Fruit fly (Drosophila melanogaster) whole organism, embryonic: ENCODE data around the gene vvl.
A peak's percentile ranks its signal among the peaks of the same experiment; 100 is the strongest.

Experiments
- Abd-B ChIP-seq: fragments of 200-800 bp; sonication (Bioruptor generic); optimal IDR thresholded peaks from 2 replicates; lab custom pipeline; 2018; ENCODE audit warnings: missing biosample characterization, mild to moderate bottlenecking, missing genetic modification characterization, moderate library complexity
- Awh ChIP-seq: fragments of 200-800 bp; sonication (Bioruptor generic); IDR thresholded peaks from 2 replicates; pipeline ENCODE4, ENCODE4 v1.3.6; 2022; ENCODE audit warnings: missing biosample characterization, missing genetic modification characterization
- CG10431 ChIP-seq: fragments of 200-800 bp; sonication (Bioruptor generic); optimal IDR thresholded peaks from 3 replicates; lab custom pipeline; 2018; ENCODE audit warnings: missing biosample characterization, mild to moderate bottlenecking, missing genetic modification characterization
- CG10462 ChIP-seq: fragments of 200-800 bp; sonication (Bioruptor generic); optimal IDR thresholded peaks from 2 replicates; lab custom pipeline; 2016; ENCODE audit warnings: missing biosample characterization, missing genetic modification characterization
- CG12299 ChIP-seq: fragments of 200-800 bp; sonication (Bioruptor generic); optimal IDR thresholded peaks from 2 replicates; lab custom pipeline; 2018; ENCODE audit warnings: missing biosample characterization, mild to moderate bottlenecking, missing genetic modification characterization
- CG14860 ChIP-seq: fragments of 200-800 bp; sonication (Bioruptor generic); IDR thresholded peaks from 3 replicates; pipeline ENCODE4 v1.3.6; 2022; ENCODE audit warnings: missing biosample characterization, missing genetic modification characterization; ENCODE audit not compliant: partially characterized antibody
- CG15269 ChIP-seq: fragments of 200-800 bp; sonication (Bioruptor generic); optimal IDR thresholded peaks from 2 replicates; lab custom pipeline; 2018; ENCODE audit warnings: missing biosample characterization, mild to moderate bottlenecking, missing genetic modification characterization, moderate library complexity
- CG2199 ChIP-seq: fragments of 200-800 bp; sonication (Bioruptor generic); IDR thresholded peaks from 3 replicates; pipeline ENCODE4 v1.3.6; 2022; ENCODE audit warnings: missing biosample characterization, missing genetic modification characterization
- CG4707 ChIP-seq: fragments of 200-800 bp; sonication (Bioruptor generic); optimal IDR thresholded peaks from 2 replicates; lab custom pipeline; 2018; ENCODE audit warnings: missing biosample characterization, mild to moderate bottlenecking, missing genetic modification characterization, moderate library complexity
- CG5953 ChIP-seq: fragments of 200-800 bp; sonication (Bioruptor generic); IDR thresholded peaks from 2 replicates; pipeline ENCODE4 v1.3.6; 2022; ENCODE audit warnings: missing biosample characterization, missing genetic modification characterization
- CG9817 ChIP-seq: fragments of 200-800 bp; sonication (Bioruptor generic); optimal IDR thresholded peaks from 2 replicates; lab custom pipeline; 2018; ENCODE audit warnings: missing biosample characterization, mild to moderate bottlenecking, missing genetic modification characterization, moderate library complexity
- CoRest ChIP-seq: fragments of 200-800 bp; sonication (Bioruptor generic); optimal IDR thresholded peaks from 3 replicates; lab custom pipeline; 2018; ENCODE audit warnings: missing biosample characterization, mild to moderate bottlenecking, missing genetic modification characterization, moderate library complexity
- Dll ChIP-seq: fragments of 200-800 bp; sonication (Bioruptor generic); IDR thresholded peaks from 4 replicates; pipeline ENCODE4 v1.3.6; 2022; ENCODE audit warnings: missing biosample characterization, missing genetic modification characterization; ENCODE audit not compliant: partially characterized antibody
- Dref ChIP-seq: fragments of 200-800 bp; sonication (Bioruptor generic); IDR thresholded peaks from 2 replicates; pipeline ENCODE4 v1.3.6; 2022; ENCODE audit warnings: missing biosample characterization, missing genetic modification characterization
- E2f2 ChIP-seq: fragments of 200-800 bp; sonication (Bioruptor generic); IDR thresholded peaks from 2 replicates; pipeline ENCODE4 v1.3.6; 2022; ENCODE audit warnings: missing biosample characterization, missing genetic modification characterization
- Fer3 ChIP-seq: fragments of 200-800 bp; sonication (Bioruptor generic); optimal IDR thresholded peaks from 2 replicates; lab custom pipeline; 2018; ENCODE audit warnings: missing biosample characterization, mild to moderate bottlenecking, missing genetic modification characterization, moderate library complexity
- HLH54F ChIP-seq: fragments of 200-800 bp; sonication (Bioruptor generic); optimal IDR thresholded peaks from 3 replicates; lab custom pipeline; 2016; ENCODE audit warnings: missing biosample characterization, missing genetic modification characterization
- Lhr ChIP-seq: fragments of 200-800 bp; sonication (Bioruptor generic); optimal IDR thresholded peaks from 3 replicates; lab custom pipeline; 2017; ENCODE audit warnings: mild to moderate bottlenecking, missing biosample characterization, missing genetic modification reagents, missing genetic modification characterization
- NK7.1 ChIP-seq: fragments of 200-800 bp; sonication (Bioruptor generic); optimal IDR thresholded peaks from 3 replicates; lab custom pipeline; 2016; ENCODE audit warnings: missing biosample characterization, missing genetic modification characterization
- NfI ChIP-seq: fragments of 200-800 bp; sonication (Bioruptor generic); optimal IDR thresholded peaks from 3 replicates; lab custom pipeline; 2018; ENCODE audit warnings: missing biosample characterization, mild to moderate bottlenecking, missing genetic modification characterization, moderate library complexity
- Scr ChIP-seq: fragments of 200-800 bp; sonication (Bioruptor generic); IDR thresholded peaks from 2 replicates; pipeline ENCODE4 v1.3.6; 2022; ENCODE audit warnings: missing biosample characterization, missing genetic modification characterization; ENCODE audit not compliant: partially characterized antibody
- Sin3A ChIP-seq: fragments of >200 bp; optimal IDR thresholded peaks from 2 replicates; lab custom pipeline; 2018
- abd-A ChIP-seq: fragments of 200-800 bp; sonication (Bioruptor generic); optimal IDR thresholded peaks from 3 replicates; lab custom pipeline; 2019; ENCODE audit warnings: missing biosample characterization, mild to moderate bottlenecking, missing genetic modification characterization, moderate library complexity
- aop ChIP-seq: fragments of 200-800 bp; sonication (Bioruptor generic); IDR thresholded peaks from 2 replicates; pipeline ENCODE4 v1.3.6; 2022; ENCODE audit warnings: missing biosample characterization, missing genetic modification characterization
- cg ChIP-seq: fragments of 200-800 bp; sonication (Bioruptor generic); optimal IDR thresholded peaks from 3 replicates; lab custom pipeline; 2019; ENCODE audit warnings: missing biosample characterization, mild to moderate bottlenecking, missing genetic modification characterization, moderate library complexity
- chinmo ChIP-seq: fragments of 200-800 bp; sonication (Bioruptor generic); IDR thresholded peaks from 4 replicates; pipeline ENCODE4 v1.3.6; 2022; ENCODE audit warnings: missing biosample characterization, missing genetic modification characterization; ENCODE audit not compliant: partially characterized antibody
- dan ChIP-seq: fragments of 200-800 bp; sonication (Bioruptor generic); IDR thresholded peaks from 2 replicates; pipeline ENCODE4 v1.3.6; 2022; ENCODE audit warnings: missing biosample characterization, missing genetic modification characterization
- danr ChIP-seq: fragments of 200-800 bp; sonication (Bioruptor generic); IDR thresholded peaks from 2 replicates; pipeline ENCODE4 v1.3.6; 2022; ENCODE audit warnings: missing biosample characterization, missing genetic modification characterization
- emc ChIP-seq: fragments of 200-800 bp; sonication (Bioruptor generic); optimal IDR thresholded peaks from 2 replicates; lab custom pipeline; 2016; ENCODE audit warnings: missing biosample characterization, missing genetic modification characterization
- grau ChIP-seq: fragments of 200-800 bp; optimal IDR thresholded peaks from 3 replicates; lab custom pipeline; 2019; ENCODE audit warnings: missing biosample characterization, mild to moderate bottlenecking, missing genetic modification characterization, moderate library complexity
- grn ChIP-seq: fragments of 200-800 bp; sonication (Bioruptor generic); optimal IDR thresholded peaks from 3 replicates; lab custom pipeline; 2017; ENCODE audit warnings: missing biosample characterization, missing genetic modification characterization
- hbn ChIP-seq: fragments of 200-800 bp; sonication (Bioruptor generic); IDR thresholded peaks from 2 replicates; pipeline ENCODE4 v1.3.6; 2022; ENCODE audit warnings: missing biosample characterization, missing genetic modification characterization; ENCODE audit not compliant: partially characterized antibody
- jigr1 ChIP-seq: fragments of 200-800 bp; sonication (Bioruptor generic); IDR thresholded peaks from 3 replicates; pipeline ENCODE4 v1.3.6; 2022; ENCODE audit warnings: missing biosample characterization, missing genetic modification characterization
- kni ChIP-seq: fragments of 200-800 bp; sonication (Bioruptor generic); optimal IDR thresholded peaks from 3 replicates; lab custom pipeline; 2017; ENCODE audit warnings: mild to moderate bottlenecking, missing biosample characterization, missing genetic modification reagents, missing genetic modification characterization
- maf-S ChIP-seq: fragments of 200-800 bp; sonication (Bioruptor generic); optimal IDR thresholded peaks from 2 replicates; lab custom pipeline; 2016; ENCODE audit warnings: missing biosample characterization, missing genetic modification characterization
- oc ChIP-seq: fragments of 200-800 bp; sonication (Bioruptor generic); optimal IDR thresholded peaks from 2 replicates; lab custom pipeline; 2018; ENCODE audit warnings: missing biosample characterization, mild to moderate bottlenecking, missing genetic modification characterization, moderate library complexity
- onecut ChIP-seq: fragments of 200-800 bp; sonication (Bioruptor generic); IDR thresholded peaks from 2 replicates; pipeline ENCODE4 v1.3.6; 2022; ENCODE audit warnings: missing biosample characterization, missing genetic modification characterization
- row ChIP-seq: fragments of 200-800 bp; sonication (Bioruptor generic); IDR thresholded peaks from 3 replicates; pipeline ENCODE4 v1.3.6; 2022; ENCODE audit warnings: missing biosample characterization, missing genetic modification characterization
- schlank ChIP-seq: fragments of 200-800 bp; sonication (Bioruptor generic); optimal IDR thresholded peaks from 2 replicates; lab custom pipeline; 2018; ENCODE audit warnings: missing biosample characterization, mild to moderate bottlenecking, missing genetic modification characterization
- sd ChIP-seq: fragments of 200-800 bp; sonication (Bioruptor generic); optimal IDR thresholded peaks from 3 replicates; lab custom pipeline; 2018; ENCODE audit warnings: missing biosample characterization, mild to moderate bottlenecking, missing genetic modification characterization, moderate library complexity
- sob ChIP-seq: fragments of 200-800 bp; sonication (Bioruptor generic); IDR thresholded peaks from 2 replicates; pipeline ENCODE4 v1.3.6; 2022; ENCODE audit warnings: missing biosample characterization, missing genetic modification characterization
- vvl ChIP-seq: fragments of 200-800 bp; sonication (Bioruptor generic); IDR thresholded peaks from 2 replicates; pipeline ENCODE4 v1.3.6; 2022; ENCODE audit warnings: missing biosample characterization, missing genetic modification characterization

The vvl gene

dm6 chr3L:6778804-6779289, 11.1 kb upstream of the vvl start:
- TF ChIP-seq maf-S (GFP tag; lab: Kevin White, UChicago) (no peak), CG12299 (tag; lab: Kevin White, UChicago) (no peak), CG4707 (no peak), CG14860 (GFP tag; lab: Robert Waterston, UW) (no peak), Lhr (GFP tag; lab: Kevin White, UChicago) (no peak), NK7.1 (GFP tag; lab: Kevin White, UChicago) (no peak), abd-A (tag; lab: Kevin White, UChicago) (peak; percentile 79), Awh (GFP tag; lab: Robert Waterston, UW) (peak; percentile 94), HLH54F (GFP tag; lab: Kevin White, UChicago) (no peak), sob (no peak), jigr1 (GFP tag; lab: Robert Waterston, UW) (no peak), CG10431 (GFP tag; lab: Kevin White, UChicago) (no peak), E2f2 (GFP tag; lab: Robert Waterston, UW) (no peak), emc (GFP tag; lab: Kevin White, UChicago) (no peak), CG9817 (tag; lab: Kevin White, UChicago) (no peak), aop (no peak), grau (tag; lab: Kevin White, UChicago) (no peak), row (GFP tag; lab: Robert Waterston, UW) (no peak), dan (no peak), Fer3 (tag; lab: Kevin White, UChicago) (no peak), CoRest (no peak), onecut (GFP tag; lab: Robert Waterston, UW) (peak; percentile 36; the same call in 1 of the 2 replicates), Abd-B (GFP tag; lab: Kevin White, UChicago) (peak; percentile 33), hbn (no peak), sd (peak; percentile 62), oc (no peak), danr (GFP tag; lab: Robert Waterston, UW) (no peak), CG2199 (GFP tag; lab: Robert Waterston, UW) (no peak), Dll (GFP tag; lab: Robert Waterston, UW) (no peak), Sin3A (lab: Kevin White, UChicago) (no peak), CG10462 (GFP tag; lab: Kevin White, UChicago) (no peak)
- TF ChIP-seq, all 482 proteins: peak for 5

- TF ChIP-seq grn (GFP tag; lab: Kevin White, UChicago): peak; percentile 80
- peak; percentile 31 for TF ChIP-seq cg (GFP tag; lab: Kevin White, UChicago)
- no peak for TF ChIP-seq Scr (GFP tag; lab: Robert Waterston, UW)
- 0 out of 4 replicates have a peak, but pooled peaks have one; percentile 63 for TF ChIP-seq chinmo (GFP tag; lab: Robert Waterston, UW)
- no peak for TF ChIP-seq schlank (tag; lab: Kevin White, UChicago)
- no peak for TF ChIP-seq CG5953 (GFP tag; lab: Robert Waterston, UW)
- TF ChIP-seq oc: peak; percentile 21
- TF ChIP-seq kni: peak; percentile 39
- TF ChIP-seq abd-A (tag; lab: Kevin White, UChicago): peak; percentile 57
- peak; percentile 78 for TF ChIP-seq CG15269 (tag; lab: Kevin White, UChicago)
- TF ChIP-seq Awh (GFP tag; lab: Robert Waterston, UW): 0 out of 2 replicates have a peak, but pooled peaks have one; percentile 13
- TF ChIP-seq Dref (GFP tag; lab: Robert Waterston, UW): no peak
- peak; percentile 90 for TF ChIP-seq vvl (GFP tag; lab: Robert Waterston, UW)
- no peak for TF ChIP-seq NfI (GFP tag; lab: Kevin White, UChicago)
- TF ChIP-seq, all 482 proteins: peak for 9
Measured at dm6 chr3L:6779398-6779797, 10.6 kb upstream of the vvl start.
